Worm (Caenorhabditis elegans): ENCODE data around the gene B0361.9.

DNA sequence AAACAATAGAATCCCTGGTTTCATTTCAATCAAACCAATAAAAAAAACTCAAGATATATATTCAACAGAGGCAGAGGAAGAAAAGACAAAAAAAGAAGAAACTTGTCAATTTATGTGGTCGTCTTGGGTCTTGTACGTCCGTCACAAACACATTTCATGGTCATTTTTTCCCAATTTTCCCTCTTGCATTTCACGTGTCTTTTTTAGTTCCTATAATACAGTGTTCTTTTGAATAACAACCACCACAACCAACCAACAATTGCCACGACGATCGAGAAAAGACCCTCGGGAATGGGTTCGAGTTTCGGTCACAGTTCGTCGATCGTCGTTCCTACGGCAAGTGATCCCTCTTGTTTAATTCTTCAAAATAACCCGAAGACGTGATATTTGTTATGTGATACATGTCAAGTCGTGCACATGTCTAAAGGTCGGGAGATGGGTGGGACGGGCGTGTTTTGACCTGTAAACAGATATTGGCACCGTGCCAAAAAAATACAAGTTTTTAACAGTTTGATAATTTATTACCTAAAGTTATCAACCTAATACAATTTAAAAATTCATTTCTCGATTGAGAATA is 3.3 kb downstream of the B0361.9 start:
- no peak for TF ChIP-seq blmp-1 (tag; optimal IDR thresholded peaks at IDR 0.05)
- no peak for TF ChIP-seq nhr-28 (tag; optimal IDR thresholded peaks at IDR 0.05)
- no peak for TF ChIP-seq M03D4.4 (tag; optimal IDR thresholded peaks at IDR 0.05)
- TF ChIP-seq nhr-237 (tag; optimal IDR thresholded peaks at IDR 0.05) = no peak
- no peak for TF ChIP-seq unc-62 (GFP tag; optimal IDR thresholded peaks at IDR 0.05)
- no peak for TF ChIP-seq sptf-1 (tag; optimal IDR thresholded peaks at IDR 0.05)
- no peak for TF ChIP-seq pha-4 (tag; optimal IDR thresholded peaks at IDR 0.05)
- TF ChIP-seq nhr-2 (tag; optimal IDR thresholded peaks at IDR 0.05) = no peak
- no peak for TF ChIP-seq ztf-11 (tag; optimal IDR thresholded peaks at IDR 0.05)
- no peak for TF ChIP-seq nhr-12 (tag; optimal IDR thresholded peaks at IDR 0.05)
- no peak for TF ChIP-seq mep-1 (tag; optimal IDR thresholded peaks at IDR 0.05)
- TF ChIP-seq unc-39 (tag; optimal IDR thresholded peaks at IDR 0.05) = no peak
- no peak for TF ChIP-seq drap-1 (GFP tag; optimal IDR thresholded peaks at IDR 0.05)
- no peak for TF ChIP-seq hlh-1 (tag; optimal IDR thresholded peaks at IDR 0.05)
